Worm (Caenorhabditis elegans): ENCODE results near the gene ugt-13.

The ugt-13 gene

ce11 chrV:4884490-4884889, 24.2 kb upstream of the ugt-13 start, which contains the start of gene T19H12.12:
Gene T19H12.12 (plus strand): TSS chrV:4884790.
- TF ChIP-seq nhr-11 (tag; optimal IDR thresholded peaks at IDR 0.05) (no peak), lin-1 (GFP tag; IDR thresholded peaks at IDR 0.05) (no peak), lin-13 (GFP tag; optimal IDR thresholded peaks at IDR 0.05) (no peak)

- no peak for TF ChIP-seq dmd-8 (GFP tag; IDR thresholded peaks at IDR 0.05)
- no peak for TF ChIP-seq pqm-1 (tag; optimal IDR thresholded peaks at IDR 0.05)
- TF ChIP-seq ceh-32 (tag; optimal IDR thresholded peaks at IDR 0.05; ENCODE audit: poor library complexity): no peak
- no peak for TF ChIP-seq cey-2 (tag; optimal IDR thresholded peaks at IDR 0.05; ENCODE audit: borderline replicate concordance, insufficient read depth)
Measured at ce11 chrV:4885372-4885771, 23.3 kb upstream of the ugt-13 start, which contains the start of gene T19H12.3. Gene T19H12.3 (plus strand): TSS chrV:4885672.

DNA sequence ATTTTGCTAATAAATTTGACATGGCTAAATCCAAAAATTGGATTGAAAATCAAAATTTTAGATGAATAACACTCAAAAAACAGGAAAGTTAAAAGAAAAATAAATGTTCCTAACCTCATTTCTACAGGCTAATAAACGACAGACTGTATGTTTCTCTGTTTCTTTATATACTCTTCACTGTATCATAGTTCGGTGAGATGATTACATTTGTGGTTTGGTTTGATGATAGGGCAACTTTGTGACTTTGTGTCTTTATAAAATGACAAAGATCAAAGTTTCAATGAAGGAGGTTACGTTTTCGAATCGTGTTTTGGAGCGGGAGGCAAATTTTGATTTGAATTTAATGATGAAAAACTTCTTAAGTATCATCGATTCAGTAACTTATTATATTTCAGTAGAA, 19.2 kb upstream of the ugt-13 start, which contains the start of gene ugt-12:
ugt-12 (minus strand) TSS at position 153 of the 400 bp plus-strand sequence.
- TF ChIP-seq F44E2.7 (GFP tag; IDR thresholded peaks at IDR 0.05) (no peak), daf-16 (GFP tag; optimal IDR thresholded peaks at IDR 0.05) (no peak), daf-16 (tag; optimal IDR thresholded peaks at IDR 0.05) (peak; percentile 54), saeg-2 (GFP tag; IDR thresholded peaks at IDR 0.05) (no peak), dmd-6 (GFP tag; IDR thresholded peaks at IDR 0.05) (peak; percentile 60), ztf-7 (tag; optimal IDR thresholded peaks at IDR 0.05) (peak; percentile 57), hlh-11 (tag; optimal IDR thresholded peaks at IDR 0.05) (peak; percentile 37), mes-2 (tag; optimal IDR thresholded peaks at IDR 0.05; ENCODE audit: poor library complexity, severe bottlenecking) (no peak), Y5F2A.4 (GFP tag; optimal IDR thresholded peaks at IDR 0.05) (no peak), pqm-1 (tag; optimal IDR thresholded peaks at IDR 0.05) (peak; percentile 71), lin-15B (tag; optimal IDR thresholded peaks at IDR 0.05) (no peak), daf-8 (GFP tag; IDR thresholded peaks at IDR 0.05) (no peak), cey-2 (tag; optimal IDR thresholded peaks at IDR 0.05; ENCODE audit: borderline replicate concordance, insufficient read depth) (no peak), nhr-25 (tag; optimal IDR thresholded peaks at IDR 0.05; ENCODE audit: borderline replicate concordance, insufficient read depth) (no peak), pha-4 (GFP tag; IDR thresholded peaks at IDR 0.05) (no peak), pha-4 (tag; optimal IDR thresholded peaks at IDR 0.05) (no peak), nhr-102 (tag; optimal IDR thresholded peaks at IDR 0.05) (peak; percentile 28), hlh-30 (tag; optimal IDR thresholded peaks at IDR 0.05; ENCODE audit: insufficient read depth) (peak; percentile 18), madf-5 (GFP tag; IDR thresholded peaks at IDR 0.05) (no peak), mxl-3 (GFP tag; optimal IDR thresholded peaks at IDR 0.05) (no peak), Y48G9A.11 (GFP tag; IDR thresholded peaks at IDR 0.05) (no peak), nhr-28 (tag; optimal IDR thresholded peaks at IDR 0.05) (peak; percentile 93), mep-1 (tag; optimal IDR thresholded peaks at IDR 0.05) (peak; percentile 18), dve-1 (tag; optimal IDR thresholded peaks at IDR 0.05; ENCODE audit: insufficient read depth) (peak; percentile 35), spr-1 (tag; optimal IDR thresholded peaks at IDR 0.05) (no peak), nhr-10 (tag; optimal IDR thresholded peaks at IDR 0.05) (no peak), nhr-77 (tag; optimal IDR thresholded peaks at IDR 0.05) (peak; percentile 58), ces-1 (GFP tag; optimal IDR thresholded peaks at IDR 0.05) (no peak)

DNA sequence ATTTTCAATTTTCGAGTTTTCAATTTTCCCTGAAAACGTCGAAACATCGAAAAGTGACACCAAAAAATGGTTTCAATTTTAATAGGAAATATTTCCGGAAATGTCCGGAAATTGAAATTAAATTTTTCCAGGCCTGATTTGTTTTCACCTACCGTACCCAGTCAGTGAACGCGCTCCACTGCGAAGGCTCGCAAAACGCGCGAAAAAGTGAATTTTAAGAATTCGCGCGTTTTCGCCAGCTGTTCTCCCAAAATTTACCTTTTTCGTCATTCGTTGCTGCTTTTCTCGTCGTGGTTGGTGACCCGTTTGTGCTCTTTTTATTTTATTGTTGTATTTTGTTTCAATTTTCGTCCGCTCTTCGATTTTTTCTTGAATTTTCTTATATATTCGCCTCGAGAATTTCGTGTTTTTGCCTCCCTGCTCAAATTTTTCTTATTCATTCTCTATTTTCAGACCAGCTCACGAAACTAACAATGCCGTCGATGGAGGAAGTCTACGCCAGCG, 18.7 kb upstream of the ugt-13 start, which contains the start of gene T19H12.2:
T19H12.2 (plus strand) TSS at position 454 of the 504 bp plus-strand sequence.
- TF ChIP-seq vab-7 (GFP tag; IDR thresholded peaks at IDR 0.05) (peak; percentile 18; the same call in 1 of the 2 replicates), Y48G9A.11 (GFP tag; IDR thresholded peaks at IDR 0.05) (peak; percentile 87), lin-38 (GFP tag; IDR thresholded peaks at IDR 0.05) (peak; percentile 98), lim-7 (GFP tag; IDR thresholded peaks at IDR 0.05) (no peak), arid-1 (GFP tag; conservative IDR thresholded peaks at IDR 0.05) (no peak), F49E8.2 (tag; optimal IDR thresholded peaks at IDR 0.05; ENCODE audit: borderline replicate concordance) (peak; percentile 85), unc-130 (GFP tag; optimal IDR thresholded peaks at IDR 0.05) (peak; percentile 91), snpc-1.2 (GFP tag; IDR thresholded peaks at IDR 0.05) (peak; percentile 78), gei-8 (GFP tag; optimal IDR thresholded peaks at IDR 0.05) (no peak), lin-13 (GFP tag; optimal IDR thresholded peaks at IDR 0.05) (peak; percentile 32), ztf-11 (tag; optimal IDR thresholded peaks at IDR 0.05) (no peak), daf-8 (GFP tag; IDR thresholded peaks at IDR 0.05) (no peak), hlh-11 (tag; optimal IDR thresholded peaks at IDR 0.05) (no peak)

All from whole organism, L4 larva.